Fruit fly (Drosophila melanogaster): ENCODE measurements around the gene Acbp4.

Acbp4 gene

dm6 chr3L:7105693-7106092 lies 22.4 kb downstream of the Acbp4 start:
- TF ChIP-seq CG10267 (tag; optimal IDR thresholded peaks at IDR 0.05) (no peak), onecut (GFP tag; IDR thresholded peaks at IDR 0.05) (no peak), Dip2 (GFP tag; IDR thresholded peaks at IDR 0.05) (no peak), hkb (optimal IDR thresholded peaks at IDR 0.05) (no peak), hkb (GFP tag; IDR thresholded peaks at IDR 0.05) (peak; percentile 31; the same call in 1 of the 2 replicates), CG14014 (GFP tag; IDR thresholded peaks at IDR 0.05) (no peak), CG12155 (GFP tag; optimal IDR thresholded peaks at IDR 0.05) (no peak), CG2116 (GFP tag; optimal IDR thresholded peaks at IDR 0.05) (no peak), Hmx (GFP tag; optimal IDR thresholded peaks at IDR 0.05) (no peak), p53 (GFP tag; optimal IDR thresholded peaks at IDR 0.05) (no peak), sens (GFP tag) (peak; percentile 64), CG9727 (GFP tag; optimal IDR thresholded peaks at IDR 0.05) (no peak), Hey (tag; optimal IDR thresholded peaks at IDR 0.05) (no peak), Optix (GFP tag; IDR thresholded peaks at IDR 0.05) (no peak), Ada2b (GFP tag; IDR thresholded peaks at IDR 0.05) (no peak), cato (GFP tag; optimal IDR thresholded peaks at IDR 0.05; ENCODE audit: borderline replicate concordance) (no peak), Adf1 (GFP tag; IDR thresholded peaks at IDR 0.05) (no peak), Nf-YC (tag; optimal IDR thresholded peaks at IDR 0.05) (no peak), CG18764 (GFP tag; optimal IDR thresholded peaks at IDR 0.05) (no peak), scrt (GFP tag; optimal IDR thresholded peaks at IDR 0.05) (no peak), Poxn (GFP tag; IDR thresholded peaks at IDR 0.05) (no peak), CG2889 (GFP tag; IDR thresholded peaks at IDR 0.05) (no peak), Pdp1 (GFP tag; optimal IDR thresholded peaks at IDR 0.05) (no peak), CG7839 (tag; optimal IDR thresholded peaks at IDR 0.05) (peak; percentile 8), nmo (GFP tag; optimal IDR thresholded peaks at IDR 0.05) (peak; percentile 3), CG10274 (GFP tag; optimal IDR thresholded peaks at IDR 0.05) (no peak), Bteb2 (GFP tag; optimal IDR thresholded peaks at IDR 0.05) (no peak), Neu2 (GFP tag; optimal IDR thresholded peaks at IDR 0.05; ENCODE audit: borderline replicate concordance) (no peak), sc (optimal IDR thresholded peaks at IDR 0.05) (no peak), sc (GFP tag; optimal IDR thresholded peaks at IDR 0.05) (no peak), Hand (GFP tag; optimal IDR thresholded peaks at IDR 0.05) (no peak), CG4820 (GFP tag; optimal IDR thresholded peaks at IDR 0.05) (no peak), Aef1 (GFP tag; IDR thresholded peaks at IDR 0.05) (no peak), Sry-δ (GFP tag; optimal IDR thresholded peaks at IDR 0.05) (no peak), Sox102F (GFP tag; optimal IDR thresholded peaks at IDR 0.05) (peak; percentile 49), CG9609 (GFP tag; optimal IDR thresholded peaks at IDR 0.05) (no peak), Spps (tag; optimal IDR thresholded peaks at IDR 0.05) (no peak), CG6689 (GFP tag; IDR thresholded peaks at IDR 0.05) (0 out of 2 replicates have a peak, but pooled peaks have one; percentile 13), row (GFP tag; IDR thresholded peaks at IDR 0.05) (no peak), CG14710 (tag; optimal IDR thresholded peaks at IDR 0.05) (peak; percentile 3), gro (GFP tag; optimal IDR thresholded peaks at IDR 0.05) (no peak), mld (GFP tag; IDR thresholded peaks at IDR 0.05; ENCODE audit: partially characterized antibody) (no peak), CG14441 (GFP tag; IDR thresholded peaks at IDR 0.05) (no peak), CG11093 (GFP tag; IDR thresholded peaks at IDR 0.05) (no peak), ind (GFP tag; optimal IDR thresholded peaks at IDR 0.05) (peak; percentile 13), Myb (GFP tag; optimal IDR thresholded peaks at IDR 0.05) (no peak), CG18262 (tag; optimal IDR thresholded peaks at IDR 0.05) (peak; percentile 25), cg (GFP tag; optimal IDR thresholded peaks at IDR 0.05) (no peak), gsb (GFP tag; IDR thresholded peaks at IDR 0.05) (no peak), Antp (GFP tag; optimal IDR thresholded peaks at IDR 0.05) (peak; percentile 12), CG31441 (GFP tag; IDR thresholded peaks at IDR 0.05) (peak; percentile 43; the same call in 1 of the 2 replicates), CG11456 (GFP tag; IDR thresholded peaks at IDR 0.05) (no peak), CG13894 (tag; optimal IDR thresholded peaks at IDR 0.05) (no peak)

All from whole organism, embryonic.